Fruit fly (Drosophila melanogaster): ENCODE data around the gene CG15892.

- TF ChIP-seq kni (GFP tag; optimal IDR thresholded peaks at IDR 0.05) = no peak
- TF ChIP-seq CG10209 (GFP tag; optimal IDR thresholded peaks at IDR 0.05) = no peak
- TF ChIP-seq CG1529 (GFP tag; optimal IDR thresholded peaks at IDR 0.05) = no peak
- TF ChIP-seq dmrt99B (tag; optimal IDR thresholded peaks at IDR 0.05) = no peak
- TF ChIP-seq ttk (GFP tag; IDR thresholded peaks at IDR 0.05) = no peak
- no peak for TF ChIP-seq insv (GFP tag; optimal IDR thresholded peaks at IDR 0.05)
- no peak for TF ChIP-seq chinmo (GFP tag; IDR thresholded peaks at IDR 0.05; ENCODE audit: partially characterized antibody)
- TF ChIP-seq ATbp (GFP tag; optimal IDR thresholded peaks at IDR 0.05) = no peak
Observed at dm6 chrX:6315583-6315982, 21.4 kb upstream of the CG15892 start.
